Fruit fly (Drosophila melanogaster) whole organism, embryonic: ENCODE data around the gene Tim17a2.

Experiments used
- Atf6 ChIP-seq: fragments of 200-800 bp; sonication (Bioruptor generic); IDR thresholded peaks from 2 replicates; pipeline ENCODE4 v1.3.6; 2022; ENCODE audit warnings: missing biosample characterization, missing genetic modification characterization
- Blimp-1 ChIP-seq: fragments of 200-800 bp; sonication (Bioruptor generic); optimal IDR thresholded peaks from 3 replicates; lab custom pipeline; 2018; ENCODE audit warnings: missing biosample characterization, missing genetic modification characterization, mild to moderate bottlenecking, moderate library complexity, missing genetic modification reagents
- CG10366 ChIP-seq: fragments of 200-800 bp; sonication (Bioruptor generic); IDR thresholded peaks from 2 replicates; pipeline ENCODE4 v1.3.6; 2022; ENCODE audit warnings: missing biosample characterization, missing genetic modification characterization
- CG10654 ChIP-seq: fragments of 200-800 bp; sonication (Bioruptor generic); optimal IDR thresholded peaks from 2 replicates; lab custom pipeline; 2016; ENCODE audit warnings: missing biosample characterization, missing genetic modification characterization
- CG10979 ChIP-seq: fragments of 200-800 bp; sonication (Bioruptor generic); optimal IDR thresholded peaks from 2 replicates; lab custom pipeline; 2018; ENCODE audit warnings: missing biosample characterization, mild to moderate bottlenecking, missing genetic modification characterization, moderate library complexity
- CG11247 ChIP-seq: fragments of 200-800 bp; sonication (Bioruptor generic); IDR thresholded peaks from 2 replicates; pipeline ENCODE4 v1.3.6; 2022; ENCODE audit warnings: missing biosample characterization, missing genetic modification characterization
- CG11696 ChIP-seq: fragments of 200-800 bp; sonication (Bioruptor generic); IDR thresholded peaks from 2 replicates; pipeline ENCODE4 v1.3.6; 2022; ENCODE audit warnings: missing biosample characterization, missing genetic modification characterization
- CG12155 ChIP-seq: fragments of 200-800 bp; sonication (Bioruptor generic); optimal IDR thresholded peaks from 3 replicates; lab custom pipeline; 2016; ENCODE audit warnings: missing biosample characterization, missing genetic modification characterization
- CG13296 ChIP-seq: fragments of 200-800 bp; sonication (Bioruptor generic); optimal IDR thresholded peaks from 3 replicates; lab custom pipeline; 2018; ENCODE audit warnings: missing biosample characterization, mild to moderate bottlenecking, missing genetic modification characterization
- CG13424 ChIP-seq: fragments of 200-800 bp; sonication (Bioruptor generic); optimal IDR thresholded peaks from 2 replicates; lab custom pipeline; 2019; ENCODE audit warnings: missing biosample characterization, mild to moderate bottlenecking, missing genetic modification characterization, moderate library complexity
- CG14860 ChIP-seq: fragments of 200-800 bp; sonication (Bioruptor generic); IDR thresholded peaks from 3 replicates; pipeline ENCODE4 v1.3.6; 2022; ENCODE audit warnings: missing biosample characterization, missing genetic modification characterization; ENCODE audit not compliant: partially characterized antibody
- CG2199 ChIP-seq: fragments of 200-800 bp; sonication (Bioruptor generic); IDR thresholded peaks from 3 replicates; pipeline ENCODE4 v1.3.6; 2022; ENCODE audit warnings: missing biosample characterization, missing genetic modification characterization
- CG31365 ChIP-seq: fragments of 200-800 bp; sonication (Bioruptor generic); optimal IDR thresholded peaks from 2 replicates; lab custom pipeline; 2018; ENCODE audit warnings: missing biosample characterization, mild to moderate bottlenecking, missing genetic modification characterization
- CG3281 ChIP-seq: fragments of 200-800 bp; sonication (Bioruptor generic); optimal IDR thresholded peaks from 3 replicates; lab custom pipeline; 2017; ENCODE audit warnings: missing biosample characterization, mild to moderate bottlenecking, missing genetic modification characterization
- CG42726 ChIP-seq: fragments of 200-800 bp; sonication (Bioruptor generic); IDR thresholded peaks from 2 replicates; pipeline ENCODE4 v1.3.6; 2022; ENCODE audit warnings: missing biosample characterization, missing genetic modification characterization; ENCODE audit not compliant: partially characterized antibody
- CG43689 ChIP-seq: fragments of 200-800 bp; sonication (Bioruptor generic); IDR thresholded peaks from 2 replicates; pipeline ENCODE4 v1.3.6; 2022; ENCODE audit warnings: missing biosample characterization, missing genetic modification characterization
- CG4617 ChIP-seq: fragments of 200-800 bp; sonication (Bioruptor generic); optimal IDR thresholded peaks from 3 replicates; lab custom pipeline; 2016; ENCODE audit warnings: missing biosample characterization, missing genetic modification characterization, borderline replicate concordance
- CG7556 ChIP-seq: fragments of 200-800 bp; sonication (Bioruptor generic); optimal IDR thresholded peaks from 2 replicates; lab custom pipeline; 2017; ENCODE audit warnings: missing biosample characterization, mild to moderate bottlenecking, missing genetic modification characterization
- CG7963 ChIP-seq: fragments of 200-800 bp; sonication (Bioruptor generic); IDR thresholded peaks from 3 replicates; pipeline ENCODE4 v1.3.6; 2022; ENCODE audit warnings: missing biosample characterization, missing genetic modification characterization; ENCODE audit not compliant: partially characterized antibody
- D19A ChIP-seq: fragments of 200-800 bp; optimal IDR thresholded peaks from 3 replicates; lab custom pipeline; 2019; ENCODE audit warnings: missing biosample characterization, mild to moderate bottlenecking, missing genetic modification characterization, moderate library complexity
- Dek ChIP-seq: fragments of 200-800 bp; sonication (Bioruptor generic); optimal IDR thresholded peaks from 3 replicates; lab custom pipeline; 2019; ENCODE audit warnings: missing biosample characterization, mild to moderate bottlenecking, missing genetic modification characterization, moderate library complexity
- ERR ChIP-seq: fragments of 200-800 bp; sonication (Bioruptor generic); optimal IDR thresholded peaks from 2 replicates; lab custom pipeline; 2016; ENCODE audit warnings: missing biosample characterization, missing genetic modification characterization
- Elba2 ChIP-seq: fragments of 200-800 bp; sonication (Bioruptor generic); optimal IDR thresholded peaks from 3 replicates; lab custom pipeline; 2016; ENCODE audit warnings: missing biosample characterization, missing genetic modification characterization
- HHEX ChIP-seq: fragments of 200-800 bp; sonication (Bioruptor generic); optimal IDR thresholded peaks from 3 replicates; lab custom pipeline; 2017; ENCODE audit warnings: missing biosample characterization, mild to moderate bottlenecking, missing genetic modification characterization, missing genetic modification reagents
- Myb ChIP-seq: fragments of 200-800 bp; sonication (Bioruptor generic); optimal IDR thresholded peaks from 2 replicates; lab custom pipeline; 2016; ENCODE audit warnings: missing biosample characterization, missing genetic modification characterization
- Pdp1 ChIP-seq, 2 experiments: fragments of 200-800 bp; sonication (Bioruptor generic); optimal IDR thresholded peaks; 3 replicates each; lab custom pipeline; 2016; ENCODE audit warnings: missing biosample characterization in 2 of 2, missing genetic modification characterization in 2 of 2, mild to moderate bottlenecking in 1 of 2, moderate library complexity in 1 of 2
- Poxn ChIP-seq: fragments of 200-800 bp; sonication (Bioruptor generic); IDR thresholded peaks from 2 replicates; pipeline ENCODE4 v1.3.6; 2022; ENCODE audit warnings: missing biosample characterization, missing genetic modification characterization
- Rfx ChIP-seq: fragments of 200-800 bp; sonication (Bioruptor generic); IDR thresholded peaks from 2 replicates; pipeline ENCODE4 v1.3.6; 2022; ENCODE audit warnings: missing biosample characterization, missing genetic modification characterization
- Sin3A ChIP-seq: fragments of >200 bp; optimal IDR thresholded peaks from 2 replicates; lab custom pipeline; 2018
- Sox100B ChIP-seq: fragments of 200-800 bp; sonication (Bioruptor generic); optimal IDR thresholded peaks from 3 replicates; lab custom pipeline; 2018; ENCODE audit warnings: missing biosample characterization, mild to moderate bottlenecking, missing genetic modification characterization
- Sry-β ChIP-seq: fragments of 200-800 bp; sonication (Bioruptor generic); optimal IDR thresholded peaks from 2 replicates; lab custom pipeline; 2018; ENCODE audit warnings: missing biosample characterization, mild to moderate bottlenecking, missing genetic modification characterization, moderate library complexity
- Trl ChIP-seq, 3 experiments: fragments of >200 bp in 2 of 3; fragments of 200-800 bp in 1 of 3; sonication (Bioruptor generic) in 1 of 3; optimal IDR thresholded peaks; 2 replicates in 1 of 3; 3 replicates in 2 of 3; lab custom pipeline; 2016 to 2017; ENCODE audit warnings: missing biosample characterization in 1 of 3, missing genetic modification characterization in 1 of 3
- ab ChIP-seq: fragments of 200-800 bp; sonication (Bioruptor generic); optimal IDR thresholded peaks from 2 replicates; lab custom pipeline; 2016; ENCODE audit warnings: missing biosample characterization, missing genetic modification characterization
- aop ChIP-seq: fragments of 200-800 bp; sonication (Bioruptor generic); IDR thresholded peaks from 2 replicates; pipeline ENCODE4 v1.3.6; 2022; ENCODE audit warnings: missing biosample characterization, missing genetic modification characterization
- ap ChIP-seq: fragments of 200-800 bp; sonication (Bioruptor generic); IDR thresholded peaks from 2 replicates; pipeline ENCODE4 v1.3.6; 2022; ENCODE audit warnings: missing biosample characterization, missing genetic modification characterization
- corto ChIP-seq: fragments of 200-800 bp; sonication (Bioruptor generic); optimal IDR thresholded peaks from 2 replicates; lab custom pipeline; 2016; ENCODE audit warnings: missing biosample characterization, mild to moderate bottlenecking, missing genetic modification characterization, moderate library complexity
- gsb-n ChIP-seq: fragments of 200-800 bp; sonication (Bioruptor generic); optimal IDR thresholded peaks from 3 replicates; lab custom pipeline; 2018; ENCODE audit warnings: missing biosample characterization, mild to moderate bottlenecking, missing genetic modification characterization
- her ChIP-seq: fragments of 200-800 bp; sonication (Bioruptor generic); optimal IDR thresholded peaks from 2 replicates; lab custom pipeline; 2016; ENCODE audit warnings: missing biosample characterization, missing genetic modification characterization
- kah ChIP-seq: fragments of 200-800 bp; sonication (Bioruptor generic); optimal IDR thresholded peaks from 2 replicates; lab custom pipeline; 2018; ENCODE audit warnings: missing biosample characterization, mild to moderate bottlenecking, missing genetic modification characterization
- kni ChIP-seq: fragments of 200-800 bp; sonication (Bioruptor generic); optimal IDR thresholded peaks from 3 replicates; lab custom pipeline; 2017; ENCODE audit warnings: mild to moderate bottlenecking, missing biosample characterization, missing genetic modification reagents, missing genetic modification characterization
- knrl ChIP-seq: fragments of 200-800 bp; sonication (Bioruptor generic); IDR thresholded peaks from 3 replicates; pipeline ENCODE4 v1.3.6; 2022; ENCODE audit warnings: missing biosample characterization, missing genetic modification characterization; ENCODE audit not compliant: partially characterized antibody
- lilli ChIP-seq: fragments of 200-800 bp; sonication (Bioruptor generic); optimal IDR thresholded peaks from 3 replicates; lab custom pipeline; 2016; ENCODE audit warnings: missing biosample characterization, missing genetic modification characterization
- mam ChIP-seq: fragments of 200-800 bp; sonication (Bioruptor generic); optimal IDR thresholded peaks from 3 replicates; lab custom pipeline; 2016; ENCODE audit warnings: missing biosample characterization, missing genetic modification characterization
- org-1 ChIP-seq: fragments of 200-800 bp; sonication (Bioruptor generic); optimal IDR thresholded peaks from 2 replicates; lab custom pipeline; 2017; ENCODE audit warnings: missing biosample characterization, missing genetic modification characterization
- prd ChIP-seq, 3 experiments: fragments of >200 bp in 2 of 3; fragments of 200-800 bp in 1 of 3; sonication (Bioruptor generic) in 1 of 3; optimal IDR thresholded peaks in 2 of 3; IDR thresholded peaks in 1 of 3; 2 replicates in 2 of 3; 3 replicates in 1 of 3; pipeline versions ENCODE4 v1.3.6 to Lab custom; 2017 to 2022; ENCODE audit warnings: missing biosample characterization in 1 of 3, missing genetic modification characterization in 1 of 3
- tap ChIP-seq: fragments of 200-800 bp; optimal IDR thresholded peaks from 3 replicates; lab custom pipeline; 2019; ENCODE audit warnings: missing biosample characterization, mild to moderate bottlenecking, missing genetic modification characterization, moderate library complexity
- vvl ChIP-seq: fragments of 200-800 bp; sonication (Bioruptor generic); IDR thresholded peaks from 2 replicates; pipeline ENCODE4 v1.3.6; 2022; ENCODE audit warnings: missing biosample characterization, missing genetic modification characterization
- wor ChIP-seq: fragments of 200-800 bp; sonication (Bioruptor generic); IDR thresholded peaks from 2 replicates; pipeline ENCODE4 v1.3.6; 2022; ENCODE audit warnings: missing biosample characterization, missing genetic modification characterization

Gene Tim17a2

DNA sequence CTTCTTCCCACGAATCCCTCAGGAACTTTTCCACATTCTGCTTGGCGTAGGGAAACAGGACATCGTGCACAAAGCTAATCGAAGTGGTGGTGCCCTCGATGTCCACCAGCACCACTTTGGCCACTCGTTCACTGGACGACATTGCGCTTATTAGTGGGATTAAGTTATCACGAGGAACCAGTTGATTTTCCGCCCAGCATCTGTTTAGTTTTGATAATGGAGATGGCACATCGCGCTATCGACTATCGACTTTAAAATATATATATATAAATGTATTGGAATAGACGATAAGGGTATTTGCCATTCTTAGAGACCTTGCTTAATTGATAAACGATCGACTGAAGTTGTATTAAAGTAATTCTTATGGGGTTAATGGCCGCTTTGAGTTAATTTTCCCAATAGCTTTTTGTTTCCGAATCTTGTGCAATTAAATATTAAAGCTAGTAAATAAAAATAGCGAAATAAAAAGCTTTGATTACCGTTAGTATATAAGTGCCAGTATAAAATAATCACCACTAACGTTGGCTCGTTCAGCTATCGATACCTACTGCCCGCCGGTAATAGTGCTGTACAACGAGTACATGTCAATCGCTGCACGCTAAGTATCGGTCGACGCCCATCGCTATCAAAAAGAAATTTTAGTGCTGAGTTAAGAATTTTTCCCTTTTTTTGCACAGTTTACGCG, 5.9 kb downstream of the Tim17a2 start, which contains the start of the genes Enoph and Hph (continued):
- TF ChIP-seq CG3281 (GFP tag; lab: Kevin White, UChicago) = peak; percentile 61
- TF ChIP-seq CG4617 (GFP tag; lab: Kevin White, UChicago) = peak; percentile 81
- TF ChIP-seq CG7963 (GFP tag; lab: Robert Waterston, UW) = peak; percentile 58; the same call in 2 of the 3 replicates
- TF ChIP-seq ERR (GFP tag; lab: Kevin White, UChicago) = no peak
- 0 out of 2 replicates have a peak, but pooled peaks have one; percentile 44 for TF ChIP-seq vvl (GFP tag; lab: Robert Waterston, UW)
- peak; percentile 24 to 63 for TF ChIP-seq Pdp1 (GFP tag; optimal IDR thresholded peaks at IDR 0.05; lab: Kevin White, UChicago)
- peak; percentile 64 for TF ChIP-seq Rfx
- peak; percentile 71 for TF ChIP-seq CG13424 (tag; lab: Kevin White, UChicago)
- no peak for TF ChIP-seq prd (optimal IDR thresholded peaks at IDR 0.05; lab: Kevin White, UChicago)
- TF ChIP-seq prd (GFP tag; IDR thresholded peaks at IDR 0.05; lab: Robert Waterston, UW) = peak; percentile 74
- TF ChIP-seq mam = peak; percentile 73
- peak; percentile 47; the same call in 1 of the 2 replicates for TF ChIP-seq ap (GFP tag; lab: Robert Waterston, UW)
- peak; percentile 79 for TF ChIP-seq lilli (GFP tag; lab: Kevin White, UChicago)
- TF ChIP-seq CG12155 = peak; percentile 71
- TF ChIP-seq Poxn (GFP tag; lab: Robert Waterston, UW) = no peak
- TF ChIP-seq HHEX = peak; percentile 48
- TF ChIP-seq org-1 (GFP tag; lab: Kevin White, UChicago) = no peak
- TF ChIP-seq Blimp-1 (GFP tag; lab: Kevin White, UChicago) = peak; percentile 45
- TF ChIP-seq corto = peak; percentile 70
- TF ChIP-seq CG14860 = peak; percentile 75; the same call in 2 of the 3 replicates
- peak; percentile 36 for TF ChIP-seq her (GFP tag; lab: Kevin White, UChicago)
- TF ChIP-seq Myb = peak; percentile 96
- TF ChIP-seq wor (GFP tag; lab: Robert Waterston, UW) = peak; percentile 36; the same call in 1 of the 2 replicates
- peak; percentile 44 for TF ChIP-seq gsb-n (tag; lab: Kevin White, UChicago)
- TF ChIP-seq CG31365 (tag; lab: Kevin White, UChicago) = no peak
- peak; percentile 88 for TF ChIP-seq D19A
- no peak for TF ChIP-seq ab (GFP tag; lab: Kevin White, UChicago)
- TF ChIP-seq aop (GFP tag; lab: Robert Waterston, UW) = no peak
- TF ChIP-seq CG10366 = peak; percentile 46
- peak; percentile 83 for TF ChIP-seq knrl (GFP tag; lab: Robert Waterston, UW)
- peak; percentile 46 for TF ChIP-seq CG10654 (GFP tag; lab: Kevin White, UChicago)
- TF ChIP-seq CG11696 (GFP tag; lab: Robert Waterston, UW) = no peak
- peak; percentile 57 for TF ChIP-seq CG13296
- TF ChIP-seq CG7556 (GFP tag; lab: Kevin White, UChicago) = peak; percentile 58
- TF ChIP-seq Dek = peak; percentile 36
- TF ChIP-seq Atf6 = no peak
- TF ChIP-seq CG2199 (GFP tag; lab: Robert Waterston, UW) = no peak
- TF ChIP-seq CG10979 (tag; lab: Kevin White, UChicago) = peak; percentile 52
- TF ChIP-seq Trl (optimal IDR thresholded peaks at IDR 0.05; lab: Kevin White, UChicago) = no peak
- TF ChIP-seq Trl (GFP tag; optimal IDR thresholded peaks at IDR 0.05; lab: Kevin White, UChicago) = peak; percentile 59
- peak; percentile 42 for TF ChIP-seq Elba2 (GFP tag; lab: Kevin White, UChicago)
- TF ChIP-seq kni (GFP tag; lab: Kevin White, UChicago) = no peak
- no peak for TF ChIP-seq CG11247 (GFP tag; lab: Robert Waterston, UW)
- peak; percentile 69 for TF ChIP-seq Sox100B (GFP tag; lab: Kevin White, UChicago)
- TF ChIP-seq kah (GFP tag; lab: Kevin White, UChicago) = no peak
- 0 out of 2 replicates have a peak, but pooled peaks have one; percentile 41 for TF ChIP-seq CG42726 (GFP tag; lab: Robert Waterston, UW)
- TF ChIP-seq Sin3A (lab: Kevin White, UChicago) = peak; percentile 69
- TF ChIP-seq Sry-β (GFP tag; lab: Kevin White, UChicago) = peak; percentile 46
- TF ChIP-seq CG43689 (GFP tag; lab: Robert Waterston, UW) = no peak
- TF ChIP-seq tap (tag; lab: Kevin White, UChicago) = peak; percentile 53
